Fruit fly (Drosophila melanogaster) whole organism, embryonic: ENCODE data around the gene Tob.

ENCODE experiments used
- Bdp1 ChIP-seq: fragments of 200-800 bp; sonication (Bioruptor generic); optimal IDR thresholded peaks from 3 replicates; lab custom pipeline; 2016; ENCODE audit warnings: missing biosample characterization, missing genetic modification characterization
- CG10267 ChIP-seq: fragments of 200-800 bp; sonication (Bioruptor generic); optimal IDR thresholded peaks from 2 replicates; lab custom pipeline; 2018; ENCODE audit warnings: missing biosample characterization, mild to moderate bottlenecking, missing genetic modification characterization, moderate library complexity
- CG1233 ChIP-seq: fragments of 200-800 bp; sonication (Bioruptor generic); optimal IDR thresholded peaks from 4 replicates; lab custom pipeline; 2018; ENCODE audit warnings: missing biosample characterization, mild to moderate bottlenecking, missing genetic modification characterization
- CG13775 ChIP-seq: fragments of 200-800 bp; sonication (Bioruptor generic); optimal IDR thresholded peaks from 3 replicates; lab custom pipeline; 2017; ENCODE audit warnings: missing biosample characterization, mild to moderate bottlenecking, missing genetic modification characterization
- CG14050 ChIP-seq: fragments of 200-800 bp; sonication (Bioruptor generic); IDR thresholded peaks from 3 replicates; pipeline ENCODE4 v1.3.6; 2022; ENCODE audit warnings: missing biosample characterization, missing genetic modification characterization
- CG17802 ChIP-seq: fragments of 200-800 bp; sonication (Bioruptor generic); optimal IDR thresholded peaks from 2 replicates; lab custom pipeline; 2018; ENCODE audit warnings: missing biosample characterization, mild to moderate bottlenecking, missing genetic modification characterization, moderate library complexity
- CG17912 ChIP-seq: fragments of 200-800 bp; sonication (Bioruptor generic); optimal IDR thresholded peaks from 2 replicates; lab custom pipeline; 2018; ENCODE audit warnings: missing biosample characterization, mild to moderate bottlenecking, missing genetic modification characterization
- CG3163 ChIP-seq: fragments of 200-800 bp; sonication (Bioruptor generic); optimal IDR thresholded peaks from 3 replicates; lab custom pipeline; 2016; ENCODE audit warnings: missing biosample characterization, missing genetic modification characterization
- CG34224 ChIP-seq: fragments of 200-800 bp; sonication (Bioruptor generic); IDR thresholded peaks from 3 replicates; pipeline ENCODE4 v1.3.6; 2022; ENCODE audit warnings: missing biosample characterization, missing genetic modification characterization; ENCODE audit not compliant: partially characterized antibody
- CG3995 ChIP-seq: fragments of 200-800 bp; sonication (Bioruptor generic); optimal IDR thresholded peaks from 3 replicates; lab custom pipeline; 2016; ENCODE audit warnings: missing biosample characterization, missing genetic modification characterization
- CG4820 ChIP-seq: fragments of 200-800 bp; sonication (Bioruptor generic); optimal IDR thresholded peaks from 3 replicates; lab custom pipeline; 2016; ENCODE audit warnings: missing biosample characterization, missing genetic modification characterization
- CG5245 ChIP-seq: fragments of 200-800 bp; sonication (Bioruptor generic); optimal IDR thresholded peaks from 3 replicates; lab custom pipeline; 2016; ENCODE audit warnings: missing biosample characterization, missing genetic modification characterization
- CG6254 ChIP-seq: fragments of 200-800 bp; sonication (Bioruptor generic); optimal IDR thresholded peaks from 3 replicates; lab custom pipeline; 2017; ENCODE audit warnings: mild to moderate bottlenecking, missing biosample characterization, missing genetic modification reagents, missing genetic modification characterization
- CG6683 ChIP-seq: fragments of 200-800 bp; sonication (Bioruptor generic); optimal IDR thresholded peaks from 2 replicates; lab custom pipeline; 2017; ENCODE audit warnings: missing biosample characterization, mild to moderate bottlenecking, missing genetic modification characterization, missing genetic modification reagents
- CG6813 ChIP-seq: fragments of 200-800 bp; sonication (Bioruptor generic); optimal IDR thresholded peaks from 2 replicates; lab custom pipeline; 2017; ENCODE audit warnings: missing biosample characterization, missing genetic modification characterization, mild to moderate bottlenecking, moderate library complexity, missing genetic modification reagents
- CG8388 ChIP-seq: fragments of 200-800 bp; sonication (Bioruptor generic); optimal IDR thresholded peaks from 2 replicates; lab custom pipeline; 2019; ENCODE audit warnings: missing biosample characterization, mild to moderate bottlenecking, missing genetic modification characterization, moderate library complexity
- CG9876 ChIP-seq: fragments of 200-800 bp; sonication (Bioruptor generic); optimal IDR thresholded peaks from 2 replicates; lab custom pipeline; 2016; ENCODE audit warnings: missing biosample characterization, missing genetic modification characterization
- Camta ChIP-seq: fragments of 200-800 bp; sonication (Bioruptor generic); optimal IDR thresholded peaks from 2 replicates; lab custom pipeline; 2016; ENCODE audit warnings: missing biosample characterization, missing genetic modification characterization
- D19A ChIP-seq: fragments of 200-800 bp; optimal IDR thresholded peaks from 3 replicates; lab custom pipeline; 2019; ENCODE audit warnings: missing biosample characterization, mild to moderate bottlenecking, missing genetic modification characterization, moderate library complexity
- Dfd ChIP-seq, 2 experiments: fragments of >200 bp; optimal IDR thresholded peaks; 2 replicates each; lab custom pipeline; 2017; ENCODE audit warnings: missing biosample characterization in 2 of 2, missing genetic modification characterization in 2 of 2
- Dp ChIP-seq: fragments of 200-800 bp; sonication (Bioruptor generic); optimal IDR thresholded peaks from 2 replicates; lab custom pipeline; 2018; ENCODE audit warnings: missing biosample characterization, mild to moderate bottlenecking, missing genetic modification characterization, moderate library complexity
- E2f2 ChIP-seq: fragments of 200-800 bp; sonication (Bioruptor generic); IDR thresholded peaks from 2 replicates; pipeline ENCODE4 v1.3.6; 2022; ENCODE audit warnings: missing biosample characterization, missing genetic modification characterization
- Gsc ChIP-seq: fragments of 200-800 bp; sonication (Bioruptor generic); IDR thresholded peaks from 2 replicates; pipeline ENCODE4 v1.3.6; 2022; ENCODE audit warnings: missing biosample characterization, missing genetic modification characterization
- Hmr ChIP-seq: fragments of 200-800 bp; sonication (Bioruptor generic); optimal IDR thresholded peaks from 3 replicates; lab custom pipeline; 2017; ENCODE audit warnings: mild to moderate bottlenecking, missing biosample characterization, missing genetic modification reagents, missing genetic modification characterization
- Hr51 ChIP-seq, 2 experiments: fragments of 200-800 bp; sonication (Bioruptor generic); optimal IDR thresholded peaks; 2 replicates in 1 of 2; 3 replicates in 1 of 2; lab custom pipeline; 2016 to 2018; ENCODE audit warnings: missing biosample characterization in 2 of 2, missing genetic modification characterization in 2 of 2, mild to moderate bottlenecking in 1 of 2, moderate library complexity in 1 of 2
- MESR4 ChIP-seq: fragments of 200-800 bp; sonication (Bioruptor generic); optimal IDR thresholded peaks from 2 replicates; lab custom pipeline; 2018; ENCODE audit warnings: missing biosample characterization, mild to moderate bottlenecking, missing genetic modification characterization, moderate library complexity
- Med ChIP-seq: fragments of 200-800 bp; sonication (Bioruptor generic); peaks from one replicate; lab custom pipeline; 2016; ENCODE audit warnings: missing biosample characterization, missing genetic modification characterization, mild to moderate bottlenecking, inconsistent platforms, moderate library complexity
- Scr ChIP-seq: fragments of 200-800 bp; sonication (Bioruptor generic); IDR thresholded peaks from 2 replicates; pipeline ENCODE4 v1.3.6; 2022; ENCODE audit warnings: missing biosample characterization, missing genetic modification characterization; ENCODE audit not compliant: partially characterized antibody
- Six4 ChIP-seq: fragments of 200-800 bp; sonication (Bioruptor generic); optimal IDR thresholded peaks from 2 replicates; lab custom pipeline; 2016; ENCODE audit warnings: missing biosample characterization, missing genetic modification characterization
- amos ChIP-seq: fragments of 200-800 bp; sonication (Bioruptor generic); IDR thresholded peaks from 2 replicates; pipeline ENCODE4 v1.3.6; 2022; ENCODE audit warnings: missing biosample characterization, missing genetic modification characterization; ENCODE audit not compliant: partially characterized antibody
- chinmo ChIP-seq: fragments of 200-800 bp; sonication (Bioruptor generic); IDR thresholded peaks from 4 replicates; pipeline ENCODE4 v1.3.6; 2022; ENCODE audit warnings: missing biosample characterization, missing genetic modification characterization; ENCODE audit not compliant: partially characterized antibody
- da ChIP-seq: fragments of 200-800 bp; sonication (Bioruptor generic); optimal IDR thresholded peaks from 2 replicates; lab custom pipeline; 2016; ENCODE audit warnings: missing biosample characterization, missing genetic modification characterization
- ewg ChIP-seq: fragments of 200-800 bp; sonication (Bioruptor generic); optimal IDR thresholded peaks from 3 replicates; lab custom pipeline; 2017; ENCODE audit warnings: mild to moderate bottlenecking, missing biosample characterization, missing genetic modification reagents, missing genetic modification characterization
- fu2 ChIP-seq: fragments of 200-800 bp; sonication (Bioruptor generic); optimal IDR thresholded peaks from 2 replicates; lab custom pipeline; 2016; ENCODE audit warnings: missing biosample characterization, missing genetic modification characterization
- gem ChIP-seq: fragments of 200-800 bp; sonication (Bioruptor generic); optimal IDR thresholded peaks from 2 replicates; lab custom pipeline; 2019; ENCODE audit warnings: missing biosample characterization, mild to moderate bottlenecking, missing genetic modification characterization, moderate library complexity
- nerfin-1 ChIP-seq: fragments of 200-800 bp; sonication (Bioruptor generic); optimal IDR thresholded peaks from 3 replicates; lab custom pipeline; 2019; ENCODE audit warnings: missing biosample characterization, mild to moderate bottlenecking, missing genetic modification characterization, moderate library complexity
- p53 ChIP-seq: fragments of 200-800 bp; sonication (Bioruptor generic); optimal IDR thresholded peaks from 2 replicates; lab custom pipeline; 2016; ENCODE audit warnings: missing biosample characterization, missing genetic modification characterization
- pb ChIP-seq: fragments of 200-800 bp; sonication (Bioruptor generic); optimal IDR thresholded peaks from 3 replicates; lab custom pipeline; 2016; ENCODE audit warnings: missing biosample characterization, missing genetic modification characterization
- pros ChIP-seq: fragments of 200-800 bp; sonication (Bioruptor generic); optimal IDR thresholded peaks from 3 replicates; lab custom pipeline; 2019; ENCODE audit warnings: missing biosample characterization, mild to moderate bottlenecking, missing genetic modification characterization, moderate library complexity
- psq ChIP-seq: fragments of 200-800 bp; sonication (Bioruptor generic); optimal IDR thresholded peaks from 2 replicates; lab custom pipeline; 2017; ENCODE audit warnings: missing biosample characterization, missing genetic modification characterization
- pum ChIP-seq: fragments of 200-800 bp; sonication (Bioruptor generic); optimal IDR thresholded peaks from 2 replicates; lab custom pipeline; 2016; ENCODE audit warnings: missing biosample characterization, missing genetic modification characterization
- sc ChIP-seq, 3 experiments: fragments of >200 bp in 2 of 3; fragments of 200-800 bp in 1 of 3; sonication (Bioruptor generic) in 1 of 3; optimal IDR thresholded peaks; 2 replicates in 2 of 3; 3 replicates in 1 of 3; lab custom pipeline; 2017; ENCODE audit warnings: mild to moderate bottlenecking in 1 of 3, missing biosample characterization in 1 of 3, missing genetic modification characterization in 1 of 3, missing genetic modification reagents in 1 of 3
- seq ChIP-seq: fragments of 200-800 bp; sonication (Bioruptor generic); IDR thresholded peaks from 2 replicates; pipeline ENCODE4 v1.3.6; 2022; ENCODE audit warnings: missing biosample characterization, missing genetic modification characterization
- sima ChIP-seq: fragments of 200-800 bp; sonication (Bioruptor generic); optimal IDR thresholded peaks from 2 replicates; lab custom pipeline; 2016; ENCODE audit warnings: missing biosample characterization, missing genetic modification characterization
- sqz ChIP-seq: fragments of 200-800 bp; sonication (Bioruptor generic); optimal IDR thresholded peaks from 3 replicates; lab custom pipeline; 2018; ENCODE audit warnings: missing biosample characterization, mild to moderate bottlenecking, missing genetic modification characterization
- tgo ChIP-seq: fragments of 200-800 bp; sonication (Bioruptor generic); IDR thresholded peaks from 3 replicates; pipeline ENCODE4 v1.3.6; 2022; ENCODE audit warnings: missing biosample characterization, missing genetic modification characterization
- trem ChIP-seq: fragments of 200-800 bp; optimal IDR thresholded peaks from 3 replicates; lab custom pipeline; 2019; ENCODE audit warnings: missing biosample characterization, mild to moderate bottlenecking, missing genetic modification characterization, moderate library complexity
- ttk ChIP-seq: fragments of 200-800 bp; sonication (Bioruptor generic); IDR thresholded peaks from 2 replicates; pipeline ENCODE4 v2.1.2; 2022; ENCODE audit warnings: missing biosample characterization, missing genetic modification characterization
- vvl ChIP-seq: fragments of 200-800 bp; sonication (Bioruptor generic); IDR thresholded peaks from 2 replicates; pipeline ENCODE4 v1.3.6; 2022; ENCODE audit warnings: missing biosample characterization, missing genetic modification characterization
- wdn ChIP-seq: fragments of 200-800 bp; sonication (Bioruptor generic); IDR thresholded peaks from 2 replicates; pipeline ENCODE4 v1.3.6; 2022; ENCODE audit warnings: missing biosample characterization, missing genetic modification characterization

Tob gene

DNA sequence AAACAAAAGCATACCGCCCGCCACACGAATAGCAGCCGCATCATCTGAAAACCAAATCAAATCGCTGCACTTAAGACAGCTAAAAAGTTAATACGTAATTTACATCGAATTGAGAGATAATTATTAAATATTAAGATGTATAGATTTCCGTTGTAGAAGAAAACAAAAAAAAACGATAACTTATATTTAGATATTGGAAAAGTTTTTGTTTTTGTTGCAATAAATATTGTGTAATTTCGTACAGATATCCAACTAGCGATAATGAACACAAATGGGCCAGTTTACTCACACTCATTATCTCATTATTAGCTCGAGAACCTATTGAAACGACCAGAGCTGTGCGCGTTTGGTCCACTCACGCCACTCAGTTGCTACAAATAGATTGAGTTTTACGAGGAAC lies 49.3 kb upstream of the Tob start (continued):
- TF ChIP-seq CG6813 (peak; percentile 32), Hmr (GFP tag; lab: Kevin White, UChicago) (peak; percentile 59), CG17802 (tag; lab: Kevin White, UChicago) (peak; percentile 15), fu2 (GFP tag; lab: Kevin White, UChicago) (no peak), CG6254 (GFP tag; lab: Kevin White, UChicago) (peak; percentile 70), CG9876 (no peak), CG3995 (GFP tag; lab: Kevin White, UChicago) (no peak), sqz (peak; percentile 59), vvl (GFP tag; lab: Robert Waterston, UW) (no peak), Dfd (GFP tag; optimal IDR thresholded peaks at IDR 0.05; lab: Kevin White, UChicago) (no peak), ewg (peak; percentile 62), Camta (GFP tag; lab: Kevin White, UChicago) (peak; percentile 17), Six4 (GFP tag; lab: Kevin White, UChicago) (peak; percentile 49), Hr51 (GFP tag; optimal IDR thresholded peaks at IDR 0.05; lab: Kevin White, UChicago) (peak in 1 of 2 experiments; percentile 78), sima (GFP tag; lab: Kevin White, UChicago) (no peak), CG10267 (tag; lab: Kevin White, UChicago) (peak; percentile 73), CG8388 (GFP tag; lab: Kevin White, UChicago) (peak; percentile 76), da (no peak), D19A (tag; lab: Kevin White, UChicago) (peak; percentile 70), CG13775 (GFP tag; lab: Kevin White, UChicago) (peak; percentile 73), CG1233 (GFP tag; lab: Kevin White, UChicago) (peak; percentile 74), nerfin-1 (tag; lab: Kevin White, UChicago) (peak; percentile 72), Bdp1 (GFP tag; lab: Kevin White, UChicago) (no peak), amos (GFP tag; lab: Robert Waterston, UW) (no peak), p53 (GFP tag; lab: Kevin White, UChicago) (no peak), pum (GFP tag; lab: Kevin White, UChicago) (peak; percentile 21), CG3163 (GFP tag; lab: Kevin White, UChicago) (no peak), Gsc (GFP tag; lab: Robert Waterston, UW) (no peak), Scr (no peak), CG4820 (peak; percentile 54), CG34224 (GFP tag; lab: Robert Waterston, UW) (no peak), CG5245 (GFP tag; lab: Kevin White, UChicago) (peak; percentile 1), pros (GFP tag; lab: Kevin White, UChicago) (no peak), seq (GFP tag; lab: Robert Waterston, UW) (peak; percentile 58; the same call in 1 of the 2 replicates), tgo (GFP tag; lab: Robert Waterston, UW) (peak; percentile 53), CG14050 (GFP tag; lab: Robert Waterston, UW) (no peak; the same call in 2 of the 3 replicates), Dp (GFP tag; lab: Kevin White, UChicago) (no peak), MESR4 (GFP tag; lab: Kevin White, UChicago) (no peak), CG6683 (GFP tag; lab: Kevin White, UChicago) (peak; percentile 13), Med (GFP tag; lab: Kevin White, UChicago) (peak; percentile 78), pb (GFP tag; lab: Kevin White, UChicago) (no peak), E2f2 (GFP tag; lab: Robert Waterston, UW) (no peak), ttk (GFP tag; lab: Robert Waterston, UW) (no peak), chinmo (GFP tag; lab: Robert Waterston, UW) (no peak), trem (tag; lab: Kevin White, UChicago) (peak; percentile 26), wdn (GFP tag; lab: Robert Waterston, UW) (no peak), gem (tag; lab: Kevin White, UChicago) (peak; percentile 85), CG17912 (GFP tag; lab: Kevin White, UChicago) (no peak), sc (optimal IDR thresholded peaks at IDR 0.05; lab: Kevin White, UChicago) (no peak), sc (GFP tag; optimal IDR thresholded peaks at IDR 0.05; lab: Kevin White, UChicago) (peak; percentile 73), psq (GFP tag; lab: Kevin White, UChicago) (no peak)
